Worm (Caenorhabditis elegans) whole organism, young adult: ENCODE results near the gene ins-15.
A peak's percentile ranks its signal among the peaks of the same experiment; 100 is the strongest.

Experiments used
- B0261.1 ChIP-seq: sonication (generic microtip); optimal IDR thresholded peaks from 2 replicates; lab custom pipeline; 2016; ENCODE audit warnings: mild to moderate bottlenecking, missing genetic modification characterization, moderate library complexity, missing compliant biosample characterization
- D2030.7 ChIP-seq: fragments of 200-800 bp; sonication (Bioruptor generic); IDR thresholded peaks from 2 replicates; pipeline ENCODE4 v1.3.6; 2022; ENCODE audit warnings: missing genetic modification reagents, missing genetic modification characterization, missing compliant biosample characterization
- F22D6.2 ChIP-seq: sonication (generic microtip); optimal IDR thresholded peaks from 2 replicates; lab custom pipeline; 2016; ENCODE audit warnings: mild to moderate bottlenecking, missing genetic modification characterization, missing compliant biosample characterization
- F33H1.4 ChIP-seq: fragments of 200-800 bp; sonication (Bioruptor generic); IDR thresholded peaks from 2 replicates; pipeline ENCODE4 v1.3.6; 2022; ENCODE audit warnings: missing genetic modification reagents, missing genetic modification characterization, missing compliant biosample characterization
- F39B2.1 ChIP-seq: fragments of 200-800 bp; sonication (Bioruptor generic); IDR thresholded peaks from 2 replicates; pipeline ENCODE4 v1.3.6; 2022; ENCODE audit warnings: missing genetic modification reagents, missing genetic modification characterization, missing compliant biosample characterization
- F49E8.2 ChIP-seq: sonication (generic microtip); optimal IDR thresholded peaks from 3 replicates; lab custom pipeline; 2017; ENCODE audit warnings: missing genetic modification characterization, mild to moderate bottlenecking, missing compliant biosample characterization, antibody characterized with exemption, moderate library complexity; ENCODE audit not compliant: insufficient read depth
- F57A8.1 ChIP-seq: fragments of 200-800 bp; sonication (Bioruptor generic); optimal IDR thresholded peaks from 2 replicates; lab custom pipeline; 2018; ENCODE audit warnings: mild to moderate bottlenecking, missing genetic modification characterization, moderate library complexity, missing compliant biosample characterization
- F57C9.4 ChIP-seq: sonication (generic microtip); optimal IDR thresholded peaks from 2 replicates; lab custom pipeline; 2017; ENCODE audit warnings: mild to moderate bottlenecking, missing genetic modification characterization, missing compliant biosample characterization
- Y53F4B.3 ChIP-seq: fragments of 200-800 bp; sonication (Bioruptor generic); IDR thresholded peaks from 2 replicates; pipeline ENCODE4 v1.3.6; 2022; ENCODE audit warnings: missing genetic modification reagents, missing genetic modification characterization, missing compliant biosample characterization
- ZK185.1 ChIP-seq: sonication (generic microtip); optimal IDR thresholded peaks from 2 replicates; lab custom pipeline; 2016; ENCODE audit warnings: mild to moderate bottlenecking, missing genetic modification characterization, missing compliant biosample characterization; ENCODE audit not compliant: poor library complexity, severe bottlenecking
- aptf-3 ChIP-seq: fragments of 200-800 bp; sonication (Bioruptor generic); IDR thresholded peaks from 2 replicates; pipeline ENCODE4 v1.3.6; 2022; ENCODE audit warnings: missing genetic modification characterization, missing compliant biosample characterization
- athp-1 ChIP-seq: sonication (generic microtip); optimal IDR thresholded peaks from 2 replicates; lab custom pipeline; 2017; ENCODE audit warnings: mild to moderate bottlenecking, missing genetic modification characterization, missing compliant biosample characterization
- attf-3 ChIP-seq: fragments of 200-800 bp; sonication (Bioruptor generic); conservative IDR thresholded peaks from 2 replicates; pipeline ENCODE4 v1.3.6; 2022; ENCODE audit warnings: missing genetic modification reagents, missing genetic modification characterization, missing compliant biosample characterization
- attf-5 ChIP-seq: fragments of 200-800 bp; sonication (Bioruptor generic); optimal IDR thresholded peaks from 2 replicates; lab custom pipeline; 2018; ENCODE audit warnings: mild to moderate bottlenecking, missing genetic modification characterization, missing compliant biosample characterization
- attf-6 ChIP-seq: fragments of 200-800 bp; sonication (Bioruptor generic); IDR thresholded peaks from 2 replicates; pipeline ENCODE4 v1.3.6; 2022; ENCODE audit warnings: missing genetic modification reagents, missing genetic modification characterization, missing compliant biosample characterization
- bed-1 ChIP-seq: fragments of 200-800 bp; sonication (Bioruptor generic); IDR thresholded peaks from 2 replicates; pipeline ENCODE4 v1.3.6; 2022; ENCODE audit warnings: missing genetic modification reagents, missing genetic modification characterization, missing compliant biosample characterization
- bed-2 ChIP-seq: fragments of 200-800 bp; sonication (Bioruptor generic); IDR thresholded peaks from 2 replicates; pipeline ENCODE4 v1.3.6; 2022; ENCODE audit warnings: missing genetic modification reagents, missing genetic modification characterization, missing compliant biosample characterization
- ccch-3 ChIP-seq: fragments of 200-800 bp; sonication (Bioruptor generic); optimal IDR thresholded peaks from 2 replicates; lab custom pipeline; 2018; ENCODE audit warnings: mild to moderate bottlenecking, missing genetic modification characterization, missing compliant biosample characterization
- cebp-1 ChIP-seq, 2 experiments: fragments of 200-800 bp in 1 of 2; sonication (Bioruptor generic) in 1 of 2; sonication (generic microtip) in 1 of 2; IDR thresholded peaks in 1 of 2; optimal IDR thresholded peaks in 1 of 2; 2 replicates each; pipeline versions ENCODE4 v1.3.6 to Lab custom; 2017 to 2022; ENCODE audit warnings: missing compliant biosample characterization in 2 of 2, missing genetic modification characterization in 2 of 2, mild to moderate bottlenecking in 1 of 2, missing genetic modification reagents in 1 of 2, moderate library complexity in 1 of 2
- ceh-100 ChIP-seq: fragments of 200-800 bp; sonication (Bioruptor generic); IDR thresholded peaks from 2 replicates; pipeline ENCODE4 v1.3.6; 2022; ENCODE audit warnings: missing genetic modification reagents, missing genetic modification characterization, missing compliant biosample characterization
- ceh-27 ChIP-seq: fragments of 200-800 bp; sonication (Bioruptor generic); optimal IDR thresholded peaks from 2 replicates; lab custom pipeline; 2018; ENCODE audit warnings: mild to moderate bottlenecking, missing genetic modification characterization, moderate library complexity, missing compliant biosample characterization
- ceh-91 ChIP-seq: fragments of 200-800 bp; sonication (Bioruptor generic); IDR thresholded peaks from 2 replicates; pipeline ENCODE4 v1.3.6; 2022; ENCODE audit warnings: missing genetic modification reagents, missing genetic modification characterization, missing compliant biosample characterization
- dox-1 ChIP-seq: fragments of 200-800 bp; sonication (Bioruptor generic); IDR thresholded peaks from 2 replicates; pipeline ENCODE4 v1.3.6; 2022; ENCODE audit warnings: missing genetic modification reagents, missing genetic modification characterization, missing compliant biosample characterization
- dpff-1 ChIP-seq: sonication (generic microtip); optimal IDR thresholded peaks from 2 replicates; lab custom pipeline; 2017; ENCODE audit warnings: mild to moderate bottlenecking, missing genetic modification characterization, missing compliant biosample characterization
- ets-4 ChIP-seq: fragments of 200-800 bp; sonication (Bioruptor generic); optimal IDR thresholded peaks from 2 replicates; lab custom pipeline; 2018; ENCODE audit warnings: mild to moderate bottlenecking, missing genetic modification characterization, missing compliant biosample characterization
- fkh-3 ChIP-seq: sonication (generic microtip); optimal IDR thresholded peaks from 2 replicates; lab custom pipeline; 2016; ENCODE audit warnings: mild to moderate bottlenecking, missing genetic modification characterization, missing compliant biosample characterization
- gei-17 ChIP-seq: fragments of 200-800 bp; sonication (Bioruptor generic); optimal IDR thresholded peaks from 2 replicates; lab custom pipeline; 2018; ENCODE audit warnings: mild to moderate bottlenecking, missing genetic modification characterization, missing compliant biosample characterization
- hlh-12 ChIP-seq: sonication (generic microtip); optimal IDR thresholded peaks from 2 replicates; lab custom pipeline; 2016; ENCODE audit warnings: missing genetic modification characterization, missing compliant biosample characterization
- lag-1 ChIP-seq: fragments of 200-800 bp; sonication (Bioruptor generic); IDR thresholded peaks from 2 replicates; pipeline ENCODE4 v1.3.6; 2022; ENCODE audit warnings: missing genetic modification reagents, missing genetic modification characterization, missing compliant biosample characterization
- lin-35 ChIP-seq, 3 experiments: fragments of 150-350 bp in 2 of 3; sonication (generic microtip) in 1 of 3; optimal IDR thresholded peaks; 2 replicates each; lab custom pipeline; 2014 to 2018; ENCODE audit warnings: missing biosample characterization in 3 of 3, missing genetic modification characterization in 3 of 3, missing genetic modification reagents in 3 of 3
- lin-40 ChIP-seq: sonication (generic microtip); optimal IDR thresholded peaks from 2 replicates; lab custom pipeline; 2016; ENCODE audit warnings: missing genetic modification characterization, mild to moderate bottlenecking, missing compliant biosample characterization, missing genotype, missing genetic modification reagents
- lsl-1 ChIP-seq: fragments of 200-800 bp; sonication (Bioruptor generic); optimal IDR thresholded peaks from 2 replicates; lab custom pipeline; 2018; ENCODE audit warnings: mild to moderate bottlenecking, missing genetic modification characterization, moderate library complexity, missing compliant biosample characterization
- mes-4 ChIP-seq: sonication (generic microtip); optimal IDR thresholded peaks from 2 replicates; lab custom pipeline; 2016; ENCODE audit warnings: missing genotype, missing genetic modification characterization, missing compliant biosample characterization
- mxl-1 ChIP-seq: sonication (generic microtip); optimal IDR thresholded peaks from 2 replicates; lab custom pipeline; 2016; ENCODE audit warnings: missing genetic modification characterization, missing compliant biosample characterization
- nhr-27 ChIP-seq: fragments of 200-800 bp; sonication (Bioruptor generic); optimal IDR thresholded peaks from 2 replicates; lab custom pipeline; 2018; ENCODE audit warnings: mild to moderate bottlenecking, missing genetic modification characterization, moderate library complexity, missing compliant biosample characterization
- nhr-80 ChIP-seq: sonication (generic microtip); optimal IDR thresholded peaks from 2 replicates; lab custom pipeline; 2016; ENCODE audit warnings: missing genetic modification characterization, missing compliant biosample characterization
- snpc-1.3 ChIP-seq: sonication (generic microtip); optimal IDR thresholded peaks from 2 replicates; lab custom pipeline; 2017; ENCODE audit warnings: missing genetic modification characterization, mild to moderate bottlenecking, missing compliant biosample characterization, antibody characterized with exemption, moderate library complexity, missing genotype, missing genetic modification reagents; ENCODE audit not compliant: insufficient read depth
- snpc-3.4 ChIP-seq: sonication (generic microtip); optimal IDR thresholded peaks from 2 replicates; lab custom pipeline; 2017; ENCODE audit warnings: missing genetic modification characterization, mild to moderate bottlenecking, missing compliant biosample characterization, antibody characterized with exemption, moderate library complexity, missing genotype, missing genetic modification reagents
- tbp1 ChIP-seq: fragments of 200-800 bp; sonication (Bioruptor generic); optimal IDR thresholded peaks from 2 replicates; lab custom pipeline; 2018; ENCODE audit warnings: mild to moderate bottlenecking, missing genetic modification characterization, missing compliant biosample characterization
- zfh-2 ChIP-seq: fragments of 200-800 bp; sonication (Bioruptor generic); conservative IDR thresholded peaks from 2 replicates; pipeline ENCODE4 v1.3.6; 2022; ENCODE audit warnings: missing genetic modification reagents, missing genetic modification characterization, missing compliant biosample characterization
- zim-3 ChIP-seq: sonication (generic microtip); optimal IDR thresholded peaks from 2 replicates; lab custom pipeline; 2017; ENCODE audit warnings: mild to moderate bottlenecking, missing genetic modification characterization, moderate library complexity, missing compliant biosample characterization
- ztf-18 ChIP-seq: sonication (generic microtip); optimal IDR thresholded peaks from 2 replicates; lab custom pipeline; 2016; ENCODE audit warnings: missing genotype, mild to moderate bottlenecking, missing genetic modification characterization, missing compliant biosample characterization
- ztf-26 ChIP-seq: sonication (generic microtip); optimal IDR thresholded peaks from 2 replicates; lab custom pipeline; 2017; ENCODE audit warnings: missing genetic modification characterization, missing compliant biosample characterization
- ztf-3 ChIP-seq: fragments of 200-800 bp; sonication (Bioruptor generic); optimal IDR thresholded peaks from 2 replicates; lab custom pipeline; 2018; ENCODE audit warnings: mild to moderate bottlenecking, missing genetic modification characterization, missing compliant biosample characterization
- ztf-6 ChIP-seq: fragments of 200-800 bp; sonication (Bioruptor generic); IDR thresholded peaks from 2 replicates; pipeline ENCODE4 v1.3.6; 2022; ENCODE audit warnings: missing genetic modification reagents, missing genetic modification characterization, missing compliant biosample characterization

ins-15 gene

ce11 chrII:6779104-6779503 is 34.6 kb upstream of the ins-15 start, which contains the start of gene T13C2.7:
T13C2.7 (plus strand) TSS chrII:6779404.
- no peak for TF ChIP-seq lin-40 (tag; lab: Kevin White, UChicago)
- no peak for TF ChIP-seq zfh-2 (GFP tag; lab: Robert Waterston, UW)
- no peak for TF ChIP-seq mes-4 (tag; lab: Kevin White, UChicago)
- no peak for TF ChIP-seq ztf-6 (GFP tag; lab: Robert Waterston, UW)
- TF ChIP-seq bed-2 (GFP tag; lab: Robert Waterston, UW): no peak
- no peak for TF ChIP-seq F39B2.1
- no peak for TF ChIP-seq zim-3 (tag; lab: Kevin White, UChicago)
- no peak for TF ChIP-seq tbp1 (GFP tag; lab: Kevin White, UChicago)
- TF ChIP-seq ztf-3 (GFP tag; lab: Kevin White, UChicago): no peak
- TF ChIP-seq ets-4 (GFP tag; lab: Kevin White, UChicago): no peak
- no peak for TF ChIP-seq ztf-26
- no peak for TF ChIP-seq dpff-1 (tag; lab: Kevin White, UChicago)
- no peak for TF ChIP-seq ZK185.1
- no peak for TF ChIP-seq attf-3
- no peak for TF ChIP-seq F57C9.4 (tag; lab: Kevin White, UChicago)
- TF ChIP-seq ceh-91 (GFP tag; lab: Robert Waterston, UW): no peak
- TF ChIP-seq ztf-18 (tag; lab: Kevin White, UChicago): no peak
- no peak for TF ChIP-seq F22D6.2 (tag; lab: Kevin White, UChicago)

DNA sequence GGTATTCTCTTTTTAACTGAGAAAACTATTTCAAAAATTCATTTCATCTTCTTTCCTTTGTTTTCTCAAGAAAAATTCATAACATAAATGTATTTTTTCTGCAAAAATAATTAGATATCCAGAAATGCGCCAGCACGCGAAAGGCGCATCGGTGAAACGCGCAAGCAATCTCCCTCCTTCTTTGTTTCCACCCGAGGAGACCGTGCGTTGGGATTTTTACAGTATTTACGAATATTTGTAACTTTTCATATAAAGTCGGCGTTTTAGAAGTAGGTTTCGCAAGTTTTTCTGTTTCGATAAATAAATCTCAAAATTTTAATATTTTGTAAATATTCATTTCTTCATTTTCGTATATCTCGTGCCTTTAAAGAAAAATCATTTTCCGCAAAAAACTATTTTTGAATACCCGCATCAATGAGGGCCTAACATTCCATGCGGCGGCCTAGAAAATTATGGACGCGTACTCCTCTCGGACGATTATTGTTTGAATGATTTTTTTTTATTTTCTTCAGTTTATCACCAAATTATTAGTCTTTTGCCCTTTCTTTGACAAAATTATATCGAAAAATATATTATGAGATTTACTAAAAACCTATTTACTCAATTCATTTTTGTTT is 32.0 kb upstream of the ins-15 start, which contains the start of gene ssup-72:
ssup-72 (plus strand) TSS at position 181 of the 617 bp plus-strand sequence.
- TF ChIP-seq ZK185.1 (peak; percentile 72), lag-1 (GFP tag; lab: Robert Waterston, UW) (no peak), attf-6 (GFP tag; lab: Robert Waterston, UW) (no peak), fkh-3 (tag; lab: Kevin White, UChicago) (no peak), aptf-3 (GFP tag; lab: Robert Waterston, UW) (no peak), nhr-80 (no peak), ccch-3 (GFP tag; lab: Kevin White, UChicago) (no peak), D2030.7 (GFP tag; lab: Robert Waterston, UW) (peak; percentile 76), gei-17 (no peak), snpc-3.4 (tag; lab: Kevin White, UChicago) (no peak), lsl-1 (GFP tag; lab: Kevin White, UChicago) (peak; percentile 60), lin-35 (GFP tag; optimal IDR thresholded peaks at IDR 0.05; lab: Kevin White, UChicago) (no peak), B0261.1 (tag; lab: Kevin White, UChicago) (no peak), ets-4 (GFP tag; lab: Kevin White, UChicago) (no peak), ceh-100 (GFP tag; lab: Robert Waterston, UW) (0 out of 2 replicates have a peak, but pooled peaks have one; percentile 16), nhr-27 (tag; lab: Kevin White, UChicago) (no peak), cebp-1 (GFP tag; IDR thresholded peaks at IDR 0.05; lab: Robert Waterston, UW) (no peak), cebp-1 (tag; optimal IDR thresholded peaks at IDR 0.05; lab: Kevin White, UChicago) (no peak), F57A8.1 (GFP tag; lab: Kevin White, UChicago) (no peak), dpff-1 (tag; lab: Kevin White, UChicago) (no peak), attf-3 (no peak), F49E8.2 (no peak), F33H1.4 (GFP tag; lab: Robert Waterston, UW) (no peak; the same call in 1 of the 2 replicates), ceh-27 (GFP tag; lab: Kevin White, UChicago) (peak; percentile 55), ztf-6 (GFP tag; lab: Robert Waterston, UW) (no peak), zim-3 (tag; lab: Kevin White, UChicago) (no peak), Y53F4B.3 (GFP tag; lab: Robert Waterston, UW) (no peak), dox-1 (GFP tag; lab: Robert Waterston, UW) (peak; percentile 81), mxl-1 (tag; lab: Kevin White, UChicago) (no peak), snpc-1.3 (tag; lab: Kevin White, UChicago) (no peak), bed-1 (GFP tag; lab: Robert Waterston, UW) (no peak), attf-5 (GFP tag; lab: Kevin White, UChicago) (peak; percentile 59), F57C9.4 (tag; lab: Kevin White, UChicago) (no peak), athp-1 (peak; percentile 22), hlh-12 (tag; lab: Kevin White, UChicago) (no peak)
